Worm (Caenorhabditis elegans) whole organism, young adult: ENCODE measurements around the gene F02D8.1.

ENCODE experiments used
- B0019.2 ChIP-seq: fragments of 200-800 bp; sonication (Bioruptor generic); conservative IDR thresholded peaks from 2 replicates; pipeline ENCODE4 v1.3.6; 2022; ENCODE audit warnings: missing genetic modification reagents, missing genetic modification characterization, missing compliant biosample characterization
- B0336.3 ChIP-seq: fragments of 200-800 bp; sonication (Bioruptor generic); IDR thresholded peaks from 2 replicates; pipeline ENCODE4 v1.3.6; 2022; ENCODE audit warnings: missing genetic modification characterization, missing compliant biosample characterization
- D2030.7 ChIP-seq: fragments of 200-800 bp; sonication (Bioruptor generic); IDR thresholded peaks from 2 replicates; pipeline ENCODE4 v1.3.6; 2022; ENCODE audit warnings: missing genetic modification reagents, missing genetic modification characterization, missing compliant biosample characterization
- F22D6.2 ChIP-seq: sonication (generic microtip); optimal IDR thresholded peaks from 2 replicates; lab custom pipeline; 2016; ENCODE audit warnings: mild to moderate bottlenecking, missing genetic modification characterization, missing compliant biosample characterization
- F33H1.4 ChIP-seq: fragments of 200-800 bp; sonication (Bioruptor generic); IDR thresholded peaks from 2 replicates; pipeline ENCODE4 v1.3.6; 2022; ENCODE audit warnings: missing genetic modification reagents, missing genetic modification characterization, missing compliant biosample characterization
- F49E8.2 ChIP-seq: sonication (generic microtip); optimal IDR thresholded peaks from 3 replicates; lab custom pipeline; 2017; ENCODE audit warnings: missing genetic modification characterization, mild to moderate bottlenecking, missing compliant biosample characterization, antibody characterized with exemption, moderate library complexity; ENCODE audit not compliant: insufficient read depth
- F55B11.4 ChIP-seq: sonication (generic microtip); optimal IDR thresholded peaks from 2 replicates; lab custom pipeline; 2016; ENCODE audit warnings: missing compliant biosample characterization, missing genetic modification characterization, borderline replicate concordance; ENCODE audit not compliant: insufficient read depth
- F57A8.1 ChIP-seq: fragments of 200-800 bp; sonication (Bioruptor generic); optimal IDR thresholded peaks from 2 replicates; lab custom pipeline; 2018; ENCODE audit warnings: mild to moderate bottlenecking, missing genetic modification characterization, moderate library complexity, missing compliant biosample characterization
- T07F8.4 ChIP-seq: sonication (generic microtip); optimal IDR thresholded peaks from 2 replicates; lab custom pipeline; 2016; ENCODE audit warnings: mild to moderate bottlenecking, missing genetic modification characterization, moderate library complexity, missing compliant biosample characterization
- Y56A3A.18 ChIP-seq: fragments of 200-800 bp; sonication (Bioruptor generic); IDR thresholded peaks from 2 replicates; pipeline ENCODE4 v1.3.6; 2022; ENCODE audit warnings: missing genetic modification reagents, missing genetic modification characterization, missing compliant biosample characterization
- akir-1 ChIP-seq: fragments of 200-800 bp; sonication (Bioruptor generic); optimal IDR thresholded peaks from 2 replicates; lab custom pipeline; 2018; ENCODE audit warnings: mild to moderate bottlenecking, missing genetic modification characterization, moderate library complexity, missing compliant biosample characterization
- ama-1 ChIP-seq, 3 experiments: fragments of 150-350 bp in 1 of 3; sonication (generic microtip) in 2 of 3; optimal IDR thresholded peaks; 2 replicates each; lab custom pipeline; 2014 to 2018; ENCODE audit warnings: missing biosample characterization in 2 of 3, missing genetic modification characterization in 2 of 3, missing genetic modification reagents in 2 of 3
- aptf-2 ChIP-seq: fragments of 200-800 bp; sonication (Bioruptor generic); conservative IDR thresholded peaks from 2 replicates; pipeline ENCODE4 v1.3.6; 2022; ENCODE audit warnings: missing genetic modification reagents, missing genetic modification characterization, missing compliant biosample characterization
- attf-5 ChIP-seq: fragments of 200-800 bp; sonication (Bioruptor generic); optimal IDR thresholded peaks from 2 replicates; lab custom pipeline; 2018; ENCODE audit warnings: mild to moderate bottlenecking, missing genetic modification characterization, missing compliant biosample characterization
- ccch-3 ChIP-seq: fragments of 200-800 bp; sonication (Bioruptor generic); optimal IDR thresholded peaks from 2 replicates; lab custom pipeline; 2018; ENCODE audit warnings: mild to moderate bottlenecking, missing genetic modification characterization, missing compliant biosample characterization
- cebp-2 ChIP-seq: fragments of 200-800 bp; sonication (Bioruptor generic); IDR thresholded peaks from 2 replicates; pipeline ENCODE4 v1.3.6; 2022; ENCODE audit warnings: missing genetic modification characterization, missing compliant biosample characterization
- ceh-91 ChIP-seq: fragments of 200-800 bp; sonication (Bioruptor generic); IDR thresholded peaks from 2 replicates; pipeline ENCODE4 v1.3.6; 2022; ENCODE audit warnings: missing genetic modification reagents, missing genetic modification characterization, missing compliant biosample characterization
- chd-7 ChIP-seq: sonication (generic microtip); optimal IDR thresholded peaks from 2 replicates; lab custom pipeline; 2016; ENCODE audit warnings: mild to moderate bottlenecking, missing genetic modification characterization, moderate library complexity, missing compliant biosample characterization
- die-1 ChIP-seq: sonication (generic microtip); optimal IDR thresholded peaks from 2 replicates; lab custom pipeline; 2016; ENCODE audit warnings: missing genotype, mild to moderate bottlenecking, missing genetic modification characterization, missing compliant biosample characterization
- dox-1 ChIP-seq: fragments of 200-800 bp; sonication (Bioruptor generic); IDR thresholded peaks from 2 replicates; pipeline ENCODE4 v1.3.6; 2022; ENCODE audit warnings: missing genetic modification reagents, missing genetic modification characterization, missing compliant biosample characterization
- dpff-1 ChIP-seq: sonication (generic microtip); optimal IDR thresholded peaks from 2 replicates; lab custom pipeline; 2017; ENCODE audit warnings: mild to moderate bottlenecking, missing genetic modification characterization, missing compliant biosample characterization
- efl-1 ChIP-seq: fragments of 150-350 bp; optimal IDR thresholded peaks from 2 replicates; lab custom pipeline; 2014; ENCODE audit warnings: missing biosample characterization, missing genetic modification reagents, missing genetic modification characterization
- ets-4 ChIP-seq: fragments of 200-800 bp; sonication (Bioruptor generic); optimal IDR thresholded peaks from 2 replicates; lab custom pipeline; 2018; ENCODE audit warnings: mild to moderate bottlenecking, missing genetic modification characterization, missing compliant biosample characterization
- hrde-1 ChIP-seq: sonication (generic microtip); optimal IDR thresholded peaks from 2 replicates; lab custom pipeline; 2016; ENCODE audit warnings: missing genetic modification characterization, mild to moderate bottlenecking, missing compliant biosample characterization, moderate library complexity, missing genotype, missing genetic modification reagents, borderline replicate concordance
- hsf-1 ChIP-seq: fragments of 200-800 bp; sonication (Bioruptor generic); IDR thresholded peaks from 2 replicates; pipeline ENCODE4 v1.3.6; 2022; ENCODE audit warnings: missing genetic modification reagents, missing genetic modification characterization, missing compliant biosample characterization
- let-607 ChIP-seq, 2 experiments: fragments of 200-800 bp in 1 of 2; sonication (Bioruptor generic) in 1 of 2; sonication (generic microtip) in 1 of 2; optimal IDR thresholded peaks; 2 replicates each; lab custom pipeline; 2016 to 2018; ENCODE audit warnings: mild to moderate bottlenecking in 2 of 2, missing compliant biosample characterization in 2 of 2, missing genetic modification characterization in 2 of 2, moderate library complexity in 2 of 2, missing genotype in 1 of 2
- lin-40 ChIP-seq: sonication (generic microtip); optimal IDR thresholded peaks from 2 replicates; lab custom pipeline; 2016; ENCODE audit warnings: missing genetic modification characterization, mild to moderate bottlenecking, missing compliant biosample characterization, missing genotype, missing genetic modification reagents
- lir-1 ChIP-seq: fragments of 200-800 bp; sonication (Bioruptor generic); conservative IDR thresholded peaks from 2 replicates; pipeline ENCODE4 v1.3.6; 2022; ENCODE audit warnings: missing genetic modification reagents, missing genetic modification characterization, missing compliant biosample characterization
- lsy-27 ChIP-seq: sonication (generic microtip); optimal IDR thresholded peaks from 2 replicates; lab custom pipeline; 2017; ENCODE audit warnings: missing genetic modification characterization, mild to moderate bottlenecking, missing compliant biosample characterization, antibody characterized with exemption, missing genotype, borderline replicate concordance; ENCODE audit not compliant: insufficient read depth
- madf-8 ChIP-seq: fragments of 200-800 bp; sonication (Bioruptor generic); conservative IDR thresholded peaks from 2 replicates; pipeline ENCODE4 v1.3.6; 2022; ENCODE audit warnings: missing genetic modification reagents, missing genetic modification characterization, missing compliant biosample characterization
- mel-28 ChIP-seq: sonication (generic microtip); optimal IDR thresholded peaks from 2 replicates; lab custom pipeline; 2016; ENCODE audit warnings: borderline replicate concordance, mild to moderate bottlenecking, missing genetic modification characterization, missing compliant biosample characterization
- mes-4 ChIP-seq: sonication (generic microtip); optimal IDR thresholded peaks from 2 replicates; lab custom pipeline; 2016; ENCODE audit warnings: missing genotype, missing genetic modification characterization, missing compliant biosample characterization
- nfya-1 ChIP-seq: sonication (generic microtip); optimal IDR thresholded peaks from 2 replicates; lab custom pipeline; 2017; ENCODE audit warnings: antibody characterized with exemption, missing compliant biosample characterization, missing genetic modification characterization, borderline replicate concordance; ENCODE audit not compliant: insufficient read depth
- nhr-80 ChIP-seq: sonication (generic microtip); optimal IDR thresholded peaks from 2 replicates; lab custom pipeline; 2016; ENCODE audit warnings: missing genetic modification characterization, missing compliant biosample characterization
- repo-1 ChIP-seq: sonication (generic microtip); optimal IDR thresholded peaks from 2 replicates; lab custom pipeline; 2017; ENCODE audit warnings: mild to moderate bottlenecking, missing genetic modification characterization, missing compliant biosample characterization
- tbp1 ChIP-seq: fragments of 200-800 bp; sonication (Bioruptor generic); optimal IDR thresholded peaks from 2 replicates; lab custom pipeline; 2018; ENCODE audit warnings: mild to moderate bottlenecking, missing genetic modification characterization, missing compliant biosample characterization
- unc-62 ChIP-seq: fragments of 150-350 bp; optimal IDR thresholded peaks from 2 replicates; lab custom pipeline; 2014; ENCODE audit warnings: missing biosample characterization, missing genetic modification reagents, missing genetic modification characterization
- zfh-2 ChIP-seq: fragments of 200-800 bp; sonication (Bioruptor generic); conservative IDR thresholded peaks from 2 replicates; pipeline ENCODE4 v1.3.6; 2022; ENCODE audit warnings: missing genetic modification reagents, missing genetic modification characterization, missing compliant biosample characterization
- ztf-22 ChIP-seq: fragments of 200-800 bp; sonication (Bioruptor generic); optimal IDR thresholded peaks from 2 replicates; lab custom pipeline; 2018; ENCODE audit warnings: mild to moderate bottlenecking, missing genetic modification characterization, moderate library complexity, missing compliant biosample characterization
- ztf-28 ChIP-seq: fragments of 200-800 bp; sonication (Bioruptor generic); IDR thresholded peaks from 2 replicates; pipeline ENCODE4 v1.3.6; 2022; ENCODE audit warnings: missing genetic modification reagents, missing genetic modification characterization, missing compliant biosample characterization

F02D8.1 gene

DNA sequence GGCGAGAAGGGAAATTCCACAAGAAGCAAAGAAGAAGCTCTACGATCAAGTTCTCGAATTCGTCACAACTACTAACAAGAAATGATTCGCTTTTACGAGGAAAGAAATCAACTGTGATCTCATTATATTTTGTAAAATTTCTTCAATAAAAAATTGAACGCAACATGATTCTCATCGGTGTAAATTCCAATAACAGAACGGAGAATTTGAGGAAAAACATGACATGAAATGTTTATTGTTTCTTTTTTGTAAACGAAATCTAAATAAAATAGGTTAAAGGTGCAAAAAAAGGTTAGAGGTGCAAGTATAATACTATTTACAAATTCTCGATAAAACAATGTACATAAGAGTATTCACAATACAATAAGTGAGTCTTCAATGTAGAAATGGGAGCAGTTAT is 13.0 kb upstream of the F02D8.1 start (continued):
- no peak for TF ChIP-seq F57A8.1 (GFP tag; lab: Kevin White, UChicago)
- no peak for TF ChIP-seq nfya-1 (tag; lab: Kevin White, UChicago)
- TF ChIP-seq tbp1 = peak; percentile 42
- TF ChIP-seq F55B11.4 (tag; lab: Kevin White, UChicago) = no peak
- TF ChIP-seq chd-7 (tag; lab: Kevin White, UChicago) = no peak
- TF ChIP-seq die-1 = peak; percentile 50
- peak; percentile 89 for TF ChIP-seq hrde-1 (tag; lab: Kevin White, UChicago)
- TF ChIP-seq B0019.2 (GFP tag; lab: Robert Waterston, UW) = no peak
- TF ChIP-seq mel-28 (tag; lab: Kevin White, UChicago) = no peak
- TF ChIP-seq T07F8.4 = no peak
- no peak for TF ChIP-seq ceh-91 (GFP tag; lab: Robert Waterston, UW)
- TF ChIP-seq ccch-3 (GFP tag; lab: Kevin White, UChicago) = no peak
- TF ChIP-seq ama-1 (optimal IDR thresholded peaks at IDR 0.05; lab: Kevin White, UChicago) = no peak
- TF ChIP-seq ama-1 (GFP tag; optimal IDR thresholded peaks at IDR 0.05; lab: Kevin White, UChicago) = peak in 1 of 2 experiments; percentile 49
- peak; percentile 11 for TF ChIP-seq repo-1 (tag; lab: Kevin White, UChicago)
- no peak for TF ChIP-seq lsy-27 (tag; lab: Kevin White, UChicago)
- TF ChIP-seq ztf-22 (GFP tag; lab: Kevin White, UChicago) = no peak
- TF ChIP-seq B0336.3 = peak; percentile 84
- no peak for TF ChIP-seq ets-4 (GFP tag; lab: Kevin White, UChicago)
- no peak for TF ChIP-seq aptf-2 (GFP tag; lab: Robert Waterston, UW)
- no peak for TF ChIP-seq dpff-1 (tag; lab: Kevin White, UChicago)
- TF ChIP-seq lir-1 (GFP tag; lab: Robert Waterston, UW) = no peak
- peak; percentile 23; the same call in 1 of the 2 replicates for TF ChIP-seq madf-8 (GFP tag; lab: Robert Waterston, UW)
- TF ChIP-seq cebp-2 (GFP tag; lab: Robert Waterston, UW) = no peak
- TF ChIP-seq dox-1 = no peak; the same call in 1 of the 2 replicates
- TF ChIP-seq nhr-80 = no peak
- no peak for TF ChIP-seq akir-1
- peak; percentile 77 for TF ChIP-seq F49E8.2 (tag; lab: Kevin White, UChicago)
- peak; percentile 6 for TF ChIP-seq efl-1 (GFP tag; lab: Kevin White, UChicago)
- no peak for TF ChIP-seq mes-4 (tag; lab: Kevin White, UChicago)
- no peak for TF ChIP-seq unc-62
- no peak for TF ChIP-seq ztf-28 (GFP tag; lab: Robert Waterston, UW)
- no peak for TF ChIP-seq lin-40 (tag; lab: Kevin White, UChicago)
- no peak for TF ChIP-seq Y56A3A.18 (GFP tag; lab: Robert Waterston, UW)
- no peak for TF ChIP-seq F22D6.2
- peak; percentile 28 for TF ChIP-seq attf-5 (GFP tag; lab: Kevin White, UChicago)
- peak; percentile 79 for TF ChIP-seq hsf-1 (GFP tag; lab: Robert Waterston, UW)
- 0 out of 2 replicates have a peak, but pooled peaks have one; percentile 23 for TF ChIP-seq F33H1.4 (GFP tag; lab: Robert Waterston, UW)
- TF ChIP-seq D2030.7 (GFP tag; lab: Robert Waterston, UW) = peak; percentile 42
- no peak for TF ChIP-seq zfh-2 (GFP tag; lab: Robert Waterston, UW)
- no peak for TF ChIP-seq let-607 (tag; optimal IDR thresholded peaks at IDR 0.05; lab: Kevin White, UChicago)
